Fruit fly (Drosophila melanogaster): ENCODE data around the gene Sirt6.

DNA sequence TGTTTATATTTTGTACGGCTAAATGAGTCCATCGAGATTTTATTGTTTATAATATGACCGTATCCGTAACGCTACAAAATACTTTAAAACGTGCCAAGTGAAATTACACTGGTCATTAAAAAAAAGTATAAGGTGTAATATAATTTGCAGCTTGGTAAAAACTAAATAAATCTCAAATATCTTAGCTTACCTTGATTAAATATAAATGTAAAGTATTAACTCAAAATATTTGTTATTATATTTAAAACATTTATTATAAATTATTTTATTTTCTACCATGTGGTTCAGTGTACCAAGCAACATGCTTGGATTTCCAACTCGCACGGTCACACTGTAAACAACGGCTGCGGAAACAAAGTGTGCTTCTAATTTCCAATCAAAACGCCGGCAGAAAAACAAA, at the start of gene Sirt6, which contains the start of gene pont:
- TF ChIP-seq Dll (optimal IDR thresholded peaks at IDR 0.05) (no peak), psq (optimal IDR thresholded peaks at IDR 0.05) (no peak), pan (optimal IDR thresholded peaks at IDR 0.05) (no peak), CG8478 (optimal IDR thresholded peaks at IDR 0.05) (no peak), usp (GFP tag; optimal IDR thresholded peaks at IDR 0.05) (no peak)

All from whole organism.